Worm (Caenorhabditis elegans) whole organism, L1 larva: ENCODE data around the gene F10E9.1.
A peak's percentile ranks its signal among the peaks of the same experiment; 100 is the strongest.

Source experiments
- efl-1 ChIP-seq, 4 experiments: fragments of 150-350 bp; optimal IDR thresholded peaks in 3 of 4; peaks in 1 of 4; 1 replicate in 1 of 4; 2 replicates in 3 of 4; lab custom pipeline; 2014; ENCODE audit warnings: missing biosample characterization in 2 of 4, missing genetic modification characterization in 2 of 4, missing genetic modification reagents in 2 of 4
- egl-27 ChIP-seq, 2 experiments: fragments of 150-350 bp in 1 of 2; sonication (generic microtip); optimal IDR thresholded peaks; 3 replicates each; lab custom pipeline; 2017 to 2018; ENCODE audit warnings: missing biosample characterization in 2 of 2, missing genetic modification characterization in 2 of 2, missing genetic modification reagents in 2 of 2
- mab-9 ChIP-seq: fragments of 200-800 bp; sonication (Bioruptor generic); IDR thresholded peaks from 2 replicates; pipeline ENCODE4 v1.3.6; 2022; ENCODE audit warnings: missing genetic modification reagents, missing genetic modification characterization, missing compliant biosample characterization
- nhr-76 ChIP-seq: sonication (generic microtip); optimal IDR thresholded peaks from 2 replicates; lab custom pipeline; 2017; ENCODE audit warnings: missing biosample characterization, missing genetic modification characterization
- unc-62 ChIP-seq: fragments of 150-350 bp; optimal IDR thresholded peaks from 2 replicates; lab custom pipeline; 2014; ENCODE audit warnings: missing biosample characterization, missing genetic modification reagents, missing genetic modification characterization
- ztf-11 ChIP-seq, 2 experiments: sonication (generic microtip); optimal IDR thresholded peaks; 2 replicates each; lab custom pipeline; 2016 to 2017; ENCODE audit warnings: missing genetic modification characterization in 2 of 2, missing biosample characterization in 1 of 2, missing compliant biosample characterization in 1 of 2

- no peak for TF ChIP-seq nhr-76 (tag; lab: Kevin White, UChicago)
- peak; percentile 31 to 74 for TF ChIP-seq efl-1 (optimal IDR thresholded peaks at IDR 0.05; lab: Kevin White, UChicago)
- TF ChIP-seq efl-1 (GFP tag; optimal IDR thresholded peaks at IDR 0.05 in 1 of 2; lab: Kevin White, UChicago), result peak; percentile 54 to 94
- no peak for TF ChIP-seq mab-9 (GFP tag; lab: Robert Waterston, UW)
- TF ChIP-seq unc-62, result no peak
- no peak for TF ChIP-seq ztf-11 (tag; optimal IDR thresholded peaks at IDR 0.05; lab: Kevin White, UChicago)
- no peak for TF ChIP-seq egl-27 (tag; optimal IDR thresholded peaks at IDR 0.05; lab: Kevin White, UChicago)
Measured at ce11 chrIII:8354644-8355461, 31.9 kb downstream of the F10E9.1 start, which contains the start of gene unc-116.
